Fruit fly (Drosophila melanogaster): ENCODE results near the gene escl.

The escl gene

dm6 chr2L:12028102-12028501 is 37.4 kb downstream of the escl start:
- TF ChIP-seq CG11456 (GFP tag; IDR thresholded peaks at IDR 0.05) (0 out of 3 replicates have a peak, but pooled peaks have one; percentile 21), Med (GFP tag) (peak; percentile 63), Bgb (GFP tag; IDR thresholded peaks at IDR 0.05; ENCODE audit: partially characterized antibody) (no peak), sens (GFP tag) (peak; percentile 24), kni (GFP tag; optimal IDR thresholded peaks at IDR 0.05) (peak; percentile 51), sd (tag; optimal IDR thresholded peaks at IDR 0.05) (peak; percentile 50), CG16815 (GFP tag; optimal IDR thresholded peaks at IDR 0.05) (no peak), CG9215 (GFP tag; IDR thresholded peaks at IDR 0.05) (no peak), chinmo (GFP tag; IDR thresholded peaks at IDR 0.05; ENCODE audit: partially characterized antibody) (0 out of 4 replicates have a peak, but pooled peaks have one; percentile 34), D19B (GFP tag; optimal IDR thresholded peaks at IDR 0.05) (peak; percentile 46)

DNA sequence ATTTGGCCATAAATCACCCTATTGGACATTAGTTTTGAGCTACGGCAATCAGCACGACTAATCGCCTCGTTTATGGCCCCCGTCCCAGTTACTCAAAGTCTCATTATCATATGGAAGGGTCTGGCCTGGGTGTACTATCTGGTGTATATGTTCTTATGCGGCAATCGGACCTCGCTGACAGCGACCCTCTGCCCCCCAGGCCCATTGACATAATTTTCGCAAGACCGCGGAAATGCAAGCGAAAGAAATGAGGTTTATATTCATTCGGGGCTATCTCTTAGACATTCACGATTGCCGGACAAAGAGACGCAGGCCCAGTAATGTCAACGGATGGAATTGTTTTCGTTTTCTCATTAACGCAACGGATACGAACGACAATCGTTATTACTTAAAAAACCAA is 38.1 kb downstream of the escl start:
- TF ChIP-seq unc-4 (GFP tag; IDR thresholded peaks at IDR 0.05; ENCODE audit: partially characterized antibody) (no peak), CG14014 (GFP tag; IDR thresholded peaks at IDR 0.05) (no peak), CG4617 (GFP tag; optimal IDR thresholded peaks at IDR 0.05; ENCODE audit: borderline replicate concordance) (no peak), Med (GFP tag) (no peak), sug (tag; optimal IDR thresholded peaks at IDR 0.05) (peak; percentile 43), Eip74EF (GFP tag; optimal IDR thresholded peaks at IDR 0.05) (peak in 1 of 2 experiments; percentile 69), Stat92E (GFP tag; optimal IDR thresholded peaks at IDR 0.05) (no peak), exex (tag; optimal IDR thresholded peaks at IDR 0.05) (peak; percentile 69), hb (GFP tag; IDR thresholded peaks at IDR 0.05; ENCODE audit: partially characterized antibody) (no peak), Pdp1 (GFP tag; optimal IDR thresholded peaks at IDR 0.05) (peak in 1 of 2 experiments; percentile 43), crol (GFP tag; IDR thresholded peaks at IDR 0.05) (0 out of 2 replicates have a peak, but pooled peaks have one; percentile 22), Neu2 (GFP tag; optimal IDR thresholded peaks at IDR 0.05; ENCODE audit: borderline replicate concordance) (peak; percentile 30), ssp (GFP tag; IDR thresholded peaks at IDR 0.05) (no peak), CG9932 (GFP tag; IDR thresholded peaks at IDR 0.05) (no peak), CG8290 (GFP tag; optimal IDR thresholded peaks at IDR 0.05) (no peak), CG8290 (tag; optimal IDR thresholded peaks at IDR 0.05) (peak in 1 of 2 experiments; percentile 14), pum (GFP tag; optimal IDR thresholded peaks at IDR 0.05) (no peak), E2f1 (GFP tag; IDR thresholded peaks at IDR 0.05) (no peak), tll (GFP tag; optimal IDR thresholded peaks at IDR 0.05) (no peak), D19B (GFP tag; optimal IDR thresholded peaks at IDR 0.05) (no peak), sc (optimal IDR thresholded peaks at IDR 0.05) (no peak), sc (GFP tag; optimal IDR thresholded peaks at IDR 0.05) (no peak)

DNA sequence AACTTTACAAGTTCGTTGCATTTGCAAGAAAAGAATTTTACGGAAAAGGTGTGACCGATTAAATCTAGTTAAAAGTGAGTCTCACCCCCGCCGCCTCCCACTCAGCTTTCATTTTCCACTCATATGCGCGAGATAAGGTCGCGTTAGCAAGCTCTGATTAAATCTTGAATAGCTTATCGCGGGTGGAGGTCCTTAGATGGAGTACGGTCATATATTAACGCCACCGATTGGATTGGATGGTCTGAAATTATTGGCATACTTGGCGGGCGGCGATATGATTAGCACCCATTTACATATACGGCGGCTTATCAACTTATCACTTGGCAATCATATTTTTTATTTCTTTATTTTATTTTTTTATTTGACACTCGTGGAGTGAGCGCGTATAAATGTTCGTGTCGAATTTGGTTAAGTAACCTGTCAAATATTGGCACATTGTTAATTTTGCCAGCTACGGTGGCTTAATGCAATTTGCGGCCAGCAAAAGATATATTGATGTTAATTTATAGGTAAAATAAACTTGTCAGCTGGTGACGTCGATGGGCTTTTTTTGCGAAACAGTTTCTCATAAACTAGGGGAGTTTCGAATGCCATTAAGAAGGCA is 39.0 kb downstream of the escl start:
- TF ChIP-seq sug (tag; optimal IDR thresholded peaks at IDR 0.05) (peak; percentile 82), CG13624 (GFP tag; optimal IDR thresholded peaks at IDR 0.05) (no peak), CG34376 (GFP tag; optimal IDR thresholded peaks at IDR 0.05) (peak; percentile 69), grau (tag; optimal IDR thresholded peaks at IDR 0.05) (peak; percentile 2), slp2 (GFP tag; optimal IDR thresholded peaks at IDR 0.05) (no peak), CG3847 (GFP tag; IDR thresholded peaks at IDR 0.05) (no peak), CG9215 (GFP tag; IDR thresholded peaks at IDR 0.05) (no peak), Trl (optimal IDR thresholded peaks at IDR 0.05) (no peak), Trl (GFP tag; optimal IDR thresholded peaks at IDR 0.05) (no peak), Drgx (GFP tag; IDR thresholded peaks at IDR 0.05) (no peak), mirr (GFP tag; optimal IDR thresholded peaks at IDR 0.05) (no peak), Max (GFP tag; optimal IDR thresholded peaks at IDR 0.05) (no peak), sd (tag; optimal IDR thresholded peaks at IDR 0.05) (peak; percentile 88), CkIIα-i1 (GFP tag; IDR thresholded peaks at IDR 0.05) (no peak), sens (GFP tag) (peak; percentile 33), Vsx1 (GFP tag; optimal IDR thresholded peaks at IDR 0.05) (peak; percentile 25), Hey (tag; optimal IDR thresholded peaks at IDR 0.05) (peak; percentile 7), CG7963 (GFP tag; IDR thresholded peaks at IDR 0.05; ENCODE audit: partially characterized antibody) (no peak), gt (GFP tag; IDR thresholded peaks at IDR 0.05) (no peak), HHEX (GFP tag; optimal IDR thresholded peaks at IDR 0.05) (no peak), Med (GFP tag) (peak; percentile 45), CG42726 (GFP tag; IDR thresholded peaks at IDR 0.05; ENCODE audit: partially characterized antibody) (no peak)

Measured in whole organism, embryonic.